Worm (Caenorhabditis elegans): ENCODE measurements around the gene Y17G9B.4.

Y17G9B.4 gene

DNA sequence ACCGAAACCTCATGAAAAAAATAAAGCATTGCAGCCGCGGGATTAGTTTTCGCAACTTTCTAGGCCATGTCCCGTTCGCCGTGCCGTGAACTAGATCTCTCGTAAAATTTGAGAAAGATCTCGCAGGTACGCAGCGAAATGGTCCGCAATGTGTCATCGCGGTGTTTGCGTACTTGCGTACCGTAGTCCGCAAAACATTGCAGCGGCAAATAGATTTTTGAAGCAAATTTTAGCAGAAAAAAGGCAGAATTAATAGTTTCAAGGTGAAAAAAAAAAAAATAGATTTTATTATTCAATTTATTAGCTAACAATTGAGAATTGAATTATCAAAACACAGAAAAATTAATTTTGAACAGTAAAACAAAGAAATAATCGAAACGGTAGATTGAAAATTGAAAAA lies 24.0 kb upstream of the Y17G9B.4 start (continued):
- TF ChIP-seq B0035.1 (tag; optimal IDR thresholded peaks at IDR 0.05): peak; percentile 83
- peak; percentile 98 for TF ChIP-seq let-526 (GFP tag; IDR thresholded peaks at IDR 0.05)
- TF ChIP-seq hmg-1.2 (GFP tag; IDR thresholded peaks at IDR 0.05): peak; percentile 100
- peak; percentile 18 for TF ChIP-seq efl-1 (GFP tag; optimal IDR thresholded peaks at IDR 0.05)
- peak; percentile 52 for TF ChIP-seq ccch-3 (GFP tag; optimal IDR thresholded peaks at IDR 0.05)
- TF ChIP-seq lin-40 (tag; optimal IDR thresholded peaks at IDR 0.05): peak; percentile 96
- peak; percentile 99 for TF ChIP-seq C06A6.2 (GFP tag; conservative IDR thresholded peaks at IDR 0.05)
- 0 out of 2 replicates have a peak, but pooled peaks have one; percentile 39 for TF ChIP-seq nfya-2 (GFP tag; IDR thresholded peaks at IDR 0.05)
- TF ChIP-seq cebp-1 (GFP tag; IDR thresholded peaks at IDR 0.05): peak; percentile 97
- TF ChIP-seq cebp-1 (tag; optimal IDR thresholded peaks at IDR 0.05): peak; percentile 95
- TF ChIP-seq D2030.7 (GFP tag; IDR thresholded peaks at IDR 0.05): peak; percentile 98
- peak; percentile 60 for TF ChIP-seq ets-4 (GFP tag; optimal IDR thresholded peaks at IDR 0.05)
- peak; percentile 9 for TF ChIP-seq mel-28 (tag; optimal IDR thresholded peaks at IDR 0.05; ENCODE audit: borderline replicate concordance)
- peak; percentile 77 for TF ChIP-seq repo-1 (tag; optimal IDR thresholded peaks at IDR 0.05)
- peak; percentile 98 for TF ChIP-seq tlf-1 (GFP tag; optimal IDR thresholded peaks at IDR 0.05)
- TF ChIP-seq aptf-3 (GFP tag; IDR thresholded peaks at IDR 0.05): peak; percentile 91
- peak; percentile 100 for TF ChIP-seq F37B4.10 (GFP tag; IDR thresholded peaks at IDR 0.05)
- peak; percentile 90 for TF ChIP-seq unc-130 (GFP tag; optimal IDR thresholded peaks at IDR 0.05)
- TF ChIP-seq nhr-80 (tag; optimal IDR thresholded peaks at IDR 0.05): peak; percentile 81
- TF ChIP-seq madf-10 (tag; optimal IDR thresholded peaks at IDR 0.05): peak; percentile 88
- peak; percentile 98 for TF ChIP-seq aptf-2 (GFP tag; conservative IDR thresholded peaks at IDR 0.05)
- TF ChIP-seq F57A8.1 (GFP tag; optimal IDR thresholded peaks at IDR 0.05): peak; percentile 54
- peak; percentile 99 for TF ChIP-seq C17E4.6 (GFP tag; IDR thresholded peaks at IDR 0.05)
- peak; percentile 42 for TF ChIP-seq dpl-1 (GFP tag; optimal IDR thresholded peaks at IDR 0.05)
- peak; percentile 77 for TF ChIP-seq ztf-3 (GFP tag; optimal IDR thresholded peaks at IDR 0.05)
- peak; percentile 98 for TF ChIP-seq lir-1 (GFP tag; conservative IDR thresholded peaks at IDR 0.05)
- TF ChIP-seq Y95B8A.8 (GFP tag; IDR thresholded peaks at IDR 0.05): peak; percentile 99
- TF ChIP-seq let-607 (tag; optimal IDR thresholded peaks at IDR 0.05): peak; percentile 81 to 96
- peak; percentile 89; the same call in 1 of the 2 replicates for TF ChIP-seq madf-6 (GFP tag; IDR thresholded peaks at IDR 0.05)
- peak; percentile 88 for TF ChIP-seq ztf-18 (tag; optimal IDR thresholded peaks at IDR 0.05)
- TF ChIP-seq B0019.2 (GFP tag; conservative IDR thresholded peaks at IDR 0.05): peak; percentile 99
- TF ChIP-seq gei-17 (GFP tag; optimal IDR thresholded peaks at IDR 0.05): peak; percentile 72
- TF ChIP-seq ceh-100 (GFP tag; IDR thresholded peaks at IDR 0.05): peak; percentile 96
- TF ChIP-seq rcor-1 (GFP tag; IDR thresholded peaks at IDR 0.05): peak; percentile 98
- peak; percentile 100 for TF ChIP-seq mcd-1 (GFP tag; IDR thresholded peaks at IDR 0.05)
- TF ChIP-seq Y79H2A.3 (GFP tag; conservative IDR thresholded peaks at IDR 0.05): peak; percentile 96
- peak; percentile 100 for TF ChIP-seq ztf-28 (GFP tag; IDR thresholded peaks at IDR 0.05)
- peak; percentile 97 for TF ChIP-seq lin-26 (GFP tag; IDR thresholded peaks at IDR 0.05)
- TF ChIP-seq him-1 (tag; optimal IDR thresholded peaks at IDR 0.05): peak; percentile 48
- peak; percentile 73 for TF ChIP-seq ZK185.1 (tag; optimal IDR thresholded peaks at IDR 0.05; ENCODE audit: poor library complexity, severe bottlenecking)
- peak; percentile 87 for TF ChIP-seq madf-8 (GFP tag; conservative IDR thresholded peaks at IDR 0.05)
- peak; percentile 5 to 6 for TF ChIP-seq rec-8 (tag; optimal IDR thresholded peaks at IDR 0.05)
- TF ChIP-seq ceh-58 (GFP tag; IDR thresholded peaks at IDR 0.05): 0 out of 2 replicates have a peak, but pooled peaks have one; percentile 57
- TF ChIP-seq hsf-1 (GFP tag; IDR thresholded peaks at IDR 0.05): peak; percentile 94
- peak; percentile 99 for TF ChIP-seq attf-5 (GFP tag; optimal IDR thresholded peaks at IDR 0.05)
- TF ChIP-seq ztf-26 (tag; optimal IDR thresholded peaks at IDR 0.05): peak; percentile 96

All from whole organism, young adult.